Worm (Caenorhabditis elegans) whole organism, late embryonic: ENCODE measurements around the gene C06E2.2.

Source experiments
- K02D7.2 ChIP-seq: sonication (generic microtip); optimal IDR thresholded peaks from 2 replicates; lab custom pipeline; 2017; ENCODE audit warnings: mild to moderate bottlenecking, missing genetic modification characterization, missing compliant biosample characterization
- ahr-1 ChIP-seq: sonication (generic microtip); optimal IDR thresholded peaks from 2 replicates; lab custom pipeline; 2016; ENCODE audit warnings: missing genetic modification characterization, missing compliant biosample characterization
- ama-1 ChIP-seq: fragments of 150-350 bp; optimal IDR thresholded peaks from 2 replicates; lab custom pipeline; 2014
- ceh-14 ChIP-seq: sonication (generic microtip); optimal IDR thresholded peaks from 2 replicates; lab custom pipeline; 2016; ENCODE audit warnings: missing genotype, missing genetic modification characterization, missing compliant biosample characterization
- ceh-22 ChIP-seq: sonication (generic microtip); optimal IDR thresholded peaks from 2 replicates; lab custom pipeline; 2017; ENCODE audit warnings: missing biosample characterization, missing genetic modification characterization
- ceh-30 ChIP-seq: fragments of 150-350 bp; optimal IDR thresholded peaks from 2 replicates; lab custom pipeline; 2014; ENCODE audit warnings: missing biosample characterization, missing genetic modification characterization
- ceh-31 ChIP-seq: sonication (generic microtip); optimal IDR thresholded peaks from 2 replicates; lab custom pipeline; 2016; ENCODE audit warnings: missing genetic modification characterization, missing compliant biosample characterization
- ceh-45 ChIP-seq: fragments of 200-800 bp; sonication (Bioruptor generic); IDR thresholded peaks from 2 replicates; pipeline ENCODE4 v1.3.6; 2022; ENCODE audit warnings: missing genetic modification reagents, missing genetic modification characterization, missing compliant biosample characterization
- ceh-48 ChIP-seq: sonication (generic microtip); optimal IDR thresholded peaks from 2 replicates; lab custom pipeline; 2016; ENCODE audit warnings: missing genetic modification characterization, inconsistent platforms, missing compliant biosample characterization
- ceh-6 ChIP-seq: fragments of 200-800 bp; sonication (Bioruptor generic); optimal IDR thresholded peaks from 2 replicates; lab custom pipeline; 2018; ENCODE audit warnings: mild to moderate bottlenecking, missing genetic modification characterization, missing compliant biosample characterization
- ceh-9 ChIP-seq: sonication (generic microtip); optimal IDR thresholded peaks from 2 replicates; lab custom pipeline; 2016; ENCODE audit warnings: mild to moderate bottlenecking, missing genetic modification characterization, inconsistent platforms, missing compliant biosample characterization
- dmd-4 ChIP-seq: sonication (generic microtip); optimal IDR thresholded peaks from 2 replicates; lab custom pipeline; 2016; ENCODE audit warnings: borderline replicate concordance, missing genetic modification characterization, missing compliant biosample characterization
- elt-2 ChIP-seq: sonication (generic microtip); optimal IDR thresholded peaks from 2 replicates; lab custom pipeline; 2016; ENCODE audit warnings: missing genetic modification reagents, missing genetic modification characterization, missing compliant biosample characterization
- fkh-6 ChIP-seq: sonication (generic microtip); optimal IDR thresholded peaks from 2 replicates; lab custom pipeline; 2016; ENCODE audit warnings: missing genetic modification characterization, missing compliant biosample characterization
- hlh-13 ChIP-seq: fragments of 200-800 bp; sonication (Bioruptor generic); optimal IDR thresholded peaks from 2 replicates; lab custom pipeline; 2018; ENCODE audit warnings: mild to moderate bottlenecking, missing genetic modification characterization, missing compliant biosample characterization
- hlh-30 ChIP-seq: sonication (generic microtip); optimal IDR thresholded peaks from 2 replicates; lab custom pipeline; 2017; ENCODE audit warnings: antibody characterized with exemption, missing genetic modification characterization, missing compliant biosample characterization; ENCODE audit not compliant: insufficient read depth
- hlh-8 ChIP-seq: sonication (generic microtip); optimal IDR thresholded peaks from 2 replicates; lab custom pipeline; 2016; ENCODE audit warnings: missing genotype, missing genetic modification characterization, missing compliant biosample characterization
- madf-2 ChIP-seq: sonication (generic microtip); optimal IDR thresholded peaks from 2 replicates; lab custom pipeline; 2017; ENCODE audit warnings: missing genetic modification characterization, missing compliant biosample characterization
- nfya-1 ChIP-seq: sonication (generic microtip); optimal IDR thresholded peaks from 2 replicates; lab custom pipeline; 2017; ENCODE audit warnings: missing genetic modification characterization, mild to moderate bottlenecking, missing compliant biosample characterization, antibody characterized with exemption, moderate library complexity
- odd-2 ChIP-seq: sonication (generic microtip); optimal IDR thresholded peaks from 2 replicates; lab custom pipeline; 2017; ENCODE audit warnings: antibody characterized with exemption, mild to moderate bottlenecking, missing genetic modification characterization, missing compliant biosample characterization
- pag-3 ChIP-seq: sonication (generic microtip); optimal IDR thresholded peaks from 2 replicates; lab custom pipeline; 2016; ENCODE audit warnings: missing compliant biosample characterization, missing genetic modification characterization, borderline replicate concordance
- pat-9 ChIP-seq: fragments of 200-800 bp; sonication (Bioruptor generic); optimal IDR thresholded peaks from 2 replicates; lab custom pipeline; 2018; ENCODE audit warnings: mild to moderate bottlenecking, missing genetic modification characterization, moderate library complexity, missing compliant biosample characterization
- pax-1 ChIP-seq: fragments of 150-350 bp; optimal IDR thresholded peaks from 2 replicates; lab custom pipeline; 2014; ENCODE audit warnings: missing biosample characterization, missing genetic modification characterization
- pha-2 ChIP-seq: sonication (generic microtip); optimal IDR thresholded peaks from 2 replicates; lab custom pipeline; 2017; ENCODE audit warnings: mild to moderate bottlenecking, missing genetic modification characterization, missing compliant biosample characterization
- pros-1 ChIP-seq: fragments of 150-350 bp; optimal IDR thresholded peaks from 2 replicates; lab custom pipeline; 2014; ENCODE audit warnings: missing biosample characterization, missing genetic modification reagents, missing genetic modification characterization
- ref-2 ChIP-seq: sonication (generic microtip); optimal IDR thresholded peaks from 2 replicates; lab custom pipeline; 2016; ENCODE audit warnings: missing genetic modification characterization, missing compliant biosample characterization
- rnt-1 ChIP-seq: sonication (generic microtip); optimal IDR thresholded peaks from 2 replicates; lab custom pipeline; 2016; ENCODE audit warnings: missing genetic modification characterization, missing compliant biosample characterization
- sdc-2 ChIP-seq: sonication (generic microtip); optimal IDR thresholded peaks from 2 replicates; lab custom pipeline; 2016; ENCODE audit warnings: missing genotype, missing genetic modification characterization, missing compliant biosample characterization
- sox-2 ChIP-seq: fragments of 200-800 bp; sonication (Bioruptor generic); IDR thresholded peaks from 2 replicates; pipeline ENCODE4 v1.3.6; 2022; ENCODE audit warnings: missing genetic modification reagents, missing genetic modification characterization, missing compliant biosample characterization
- sox-4 ChIP-seq: sonication (generic microtip); optimal IDR thresholded peaks from 2 replicates; lab custom pipeline; 2017; ENCODE audit warnings: mild to moderate bottlenecking, missing genetic modification characterization, inconsistent platforms, missing compliant biosample characterization
- syd-9 ChIP-seq: sonication (generic microtip); optimal IDR thresholded peaks from 2 replicates; lab custom pipeline; 2016; ENCODE audit warnings: mild to moderate bottlenecking, missing genetic modification characterization, moderate library complexity, missing compliant biosample characterization
- tbx-2 ChIP-seq: sonication (generic microtip); optimal IDR thresholded peaks from 2 replicates; lab custom pipeline; 2016; ENCODE audit warnings: missing genetic modification characterization, missing compliant biosample characterization
- tbx-7 ChIP-seq: sonication (generic microtip); optimal IDR thresholded peaks from 2 replicates; lab custom pipeline; 2016; ENCODE audit warnings: missing genotype, missing genetic modification characterization, missing compliant biosample characterization
- unc-42 ChIP-seq: sonication (generic microtip); optimal IDR thresholded peaks from 2 replicates; lab custom pipeline; 2016; ENCODE audit warnings: missing genotype, missing genetic modification characterization, missing compliant biosample characterization
- unc-55 ChIP-seq: sonication (generic microtip); optimal IDR thresholded peaks from 2 replicates; lab custom pipeline; 2017; ENCODE audit warnings: missing biosample characterization, missing genetic modification reagents, missing genetic modification characterization
- unc-86 ChIP-seq: sonication (generic microtip); optimal IDR thresholded peaks from 2 replicates; lab custom pipeline; 2016; ENCODE audit warnings: missing genetic modification characterization, missing compliant biosample characterization

C06E2.2 gene

ce11 chrX:8890251-8890755 is 10.9 kb downstream of the C06E2.2 start:
- TF ChIP-seq unc-55 (GFP tag; lab: Kevin White, UChicago) (no peak), ceh-6 (GFP tag; lab: Kevin White, UChicago) (no peak), sdc-2 (tag; lab: Kevin White, UChicago) (no peak), hlh-30 (tag; lab: Kevin White, UChicago) (no peak), ama-1 (lab: Kevin White, UChicago) (no peak), pax-1 (no peak), rnt-1 (tag; lab: Kevin White, UChicago) (no peak), ceh-9 (tag; lab: Kevin White, UChicago) (no peak), ahr-1 (tag; lab: Kevin White, UChicago) (no peak), ceh-31 (no peak), madf-2 (tag; lab: Kevin White, UChicago) (no peak), hlh-13 (GFP tag; lab: Kevin White, UChicago) (no peak), fkh-6 (tag; lab: Kevin White, UChicago) (no peak), hlh-8 (tag; lab: Kevin White, UChicago) (no peak)

- TF ChIP-seq ceh-48 (tag; lab: Kevin White, UChicago) (no peak), elt-2 (tag; lab: Kevin White, UChicago) (peak; percentile 74)
Measured at ce11 chrX:8891393-8891953, 12.0 kb downstream of the C06E2.2 start.

- TF ChIP-seq syd-9 (no peak), pha-2 (tag; lab: Kevin White, UChicago) (no peak), pat-9 (tag; lab: Kevin White, UChicago) (no peak), elt-2 (tag; lab: Kevin White, UChicago) (no peak), ama-1 (lab: Kevin White, UChicago) (no peak), ceh-14 (tag; lab: Kevin White, UChicago) (no peak), sox-2 (no peak), pax-1 (no peak), pag-3 (tag; lab: Kevin White, UChicago) (no peak), dmd-4 (no peak), ceh-45 (no peak), ceh-30 (tag; lab: Kevin White, UChicago) (no peak)
Measured at ce11 chrX:8892808-8893207, 13.4 kb downstream of the C06E2.2 start, which contains the start of gene C13E3.1. Gene C13E3.1 (plus strand): TSS chrX:8893108.

- TF ChIP-seq ama-1 (lab: Kevin White, UChicago) (no peak), nfya-1 (tag; lab: Kevin White, UChicago) (no peak), fkh-6 (tag; lab: Kevin White, UChicago) (no peak)
Measured at ce11 chrX:8902920-8903319, 23.5 kb downstream of the C06E2.2 start.

ce11 chrX:8905089-8905488 is 25.6 kb downstream of the C06E2.2 start, which contains the start of gene ensh-1:
Gene ensh-1 (plus strand): TSS chrX:8905389.
- TF ChIP-seq pros-1 (tag; lab: Kevin White, UChicago) (no peak), ceh-22 (tag; lab: Kevin White, UChicago) (no peak), K02D7.2 (no peak), sox-4 (tag; lab: Kevin White, UChicago) (no peak), unc-42 (tag; lab: Kevin White, UChicago) (no peak), syd-9 (no peak), ceh-45 (no peak)

- TF ChIP-seq ref-2 (peak; percentile 56), elt-2 (tag; lab: Kevin White, UChicago) (peak; percentile 39), ceh-31 (peak; percentile 38), tbx-2 (peak; percentile 23), unc-86 (tag; lab: Kevin White, UChicago) (no peak), rnt-1 (tag; lab: Kevin White, UChicago) (no peak), tbx-7 (tag; lab: Kevin White, UChicago) (no peak), odd-2 (tag; lab: Kevin White, UChicago) (no peak), ceh-22 (tag; lab: Kevin White, UChicago) (no peak), ceh-9 (tag; lab: Kevin White, UChicago) (no peak), unc-42 (tag; lab: Kevin White, UChicago) (peak; percentile 72)
Measured at ce11 chrX:8911077-8911476, 31.6 kb downstream of the C06E2.2 start, which contains the start of gene cyn-8. Gene cyn-8 (plus strand): TSS chrX:8911293.
